Fruit fly (Drosophila melanogaster) whole organism, embryonic: ENCODE results near the gene Eig71Ei.

Experiments used
- CG10565 ChIP-seq: fragments of 200-800 bp; sonication (Bioruptor generic); optimal IDR thresholded peaks from 3 replicates; lab custom pipeline; 2016; ENCODE audit warnings: missing biosample characterization, mild to moderate bottlenecking, missing genetic modification characterization
- CG11456 ChIP-seq: fragments of 200-800 bp; sonication (Bioruptor generic); IDR thresholded peaks from 3 replicates; pipeline ENCODE4 v1.3.6; 2022; ENCODE audit warnings: missing biosample characterization, missing genetic modification characterization
- CG11504 ChIP-seq: fragments of 200-800 bp; sonication (Bioruptor generic); optimal IDR thresholded peaks from 3 replicates; lab custom pipeline; 2019; ENCODE audit warnings: missing biosample characterization, mild to moderate bottlenecking, missing genetic modification characterization, moderate library complexity
- CG11695 ChIP-seq: fragments of 200-800 bp; sonication (Bioruptor generic); IDR thresholded peaks from 3 replicates; pipeline ENCODE4 v1.3.6; 2022; ENCODE audit warnings: missing biosample characterization, missing genetic modification characterization
- CG12104 ChIP-seq: fragments of 200-800 bp; sonication (Bioruptor generic); optimal IDR thresholded peaks from 3 replicates; lab custom pipeline; 2016; ENCODE audit warnings: missing biosample characterization, missing genetic modification characterization
- CG12236 ChIP-seq: fragments of 200-800 bp; sonication (Bioruptor generic); optimal IDR thresholded peaks from 2 replicates; lab custom pipeline; 2016; ENCODE audit warnings: missing biosample characterization, missing genetic modification characterization
- CG12744 ChIP-seq: fragments of 200-800 bp; sonication (Bioruptor generic); optimal IDR thresholded peaks from 2 replicates; lab custom pipeline; 2016; ENCODE audit warnings: missing biosample characterization, missing genetic modification characterization
- CG14050 ChIP-seq: fragments of 200-800 bp; sonication (Bioruptor generic); IDR thresholded peaks from 3 replicates; pipeline ENCODE4 v1.3.6; 2022; ENCODE audit warnings: missing biosample characterization, missing genetic modification characterization
- CG17568 ChIP-seq: fragments of 200-800 bp; sonication (Bioruptor generic); optimal IDR thresholded peaks from 2 replicates; lab custom pipeline; 2018; ENCODE audit warnings: missing biosample characterization, mild to moderate bottlenecking, missing genetic modification characterization, moderate library complexity
- CG2120 ChIP-seq: fragments of 200-800 bp; sonication (Bioruptor generic); optimal IDR thresholded peaks from 3 replicates; lab custom pipeline; 2016; ENCODE audit warnings: missing biosample characterization, missing genetic modification characterization
- CG31224 ChIP-seq: fragments of 200-800 bp; sonication (Bioruptor generic); IDR thresholded peaks from 2 replicates; pipeline ENCODE4 v1.3.6; 2022; ENCODE audit warnings: missing biosample characterization, missing genetic modification characterization
- CG31388 ChIP-seq: fragments of 200-800 bp; sonication (Bioruptor generic); optimal IDR thresholded peaks from 2 replicates; lab custom pipeline; 2016; ENCODE audit warnings: missing biosample characterization, missing genetic modification characterization
- CG4404 ChIP-seq: fragments of 200-800 bp; sonication (Bioruptor generic); IDR thresholded peaks from 2 replicates; pipeline ENCODE4 v1.3.6; 2022; ENCODE audit warnings: missing biosample characterization, missing genetic modification characterization
- CG6654 ChIP-seq: fragments of 200-800 bp; sonication (Bioruptor generic); optimal IDR thresholded peaks from 2 replicates; lab custom pipeline; 2017; ENCODE audit warnings: missing biosample characterization, mild to moderate bottlenecking, missing genetic modification characterization
- CG6854 ChIP-seq: fragments of 200-800 bp; sonication (Bioruptor generic); optimal IDR thresholded peaks from 3 replicates; lab custom pipeline; 2017; ENCODE audit warnings: missing biosample characterization, mild to moderate bottlenecking, missing genetic modification characterization
- CG7839 ChIP-seq: fragments of 200-800 bp; sonication (Bioruptor generic); optimal IDR thresholded peaks from 3 replicates; lab custom pipeline; 2018; ENCODE audit warnings: missing biosample characterization, mild to moderate bottlenecking, missing genetic modification characterization, moderate library complexity
- CG8089 ChIP-seq: fragments of 200-800 bp; sonication (Bioruptor generic); optimal IDR thresholded peaks from 3 replicates; lab custom pipeline; 2016; ENCODE audit warnings: missing biosample characterization, missing genetic modification characterization
- CG8478 ChIP-seq: fragments of >200 bp; optimal IDR thresholded peaks from 2 replicates; lab custom pipeline; 2018
- CG9797 ChIP-seq: fragments of 200-800 bp; sonication (Bioruptor generic); optimal IDR thresholded peaks from 3 replicates; lab custom pipeline; 2018; ENCODE audit warnings: missing biosample characterization, mild to moderate bottlenecking, missing genetic modification characterization
- CG9817 ChIP-seq: fragments of 200-800 bp; sonication (Bioruptor generic); optimal IDR thresholded peaks from 2 replicates; lab custom pipeline; 2018; ENCODE audit warnings: missing biosample characterization, mild to moderate bottlenecking, missing genetic modification characterization, moderate library complexity
- Dll ChIP-seq: fragments of 200-800 bp; sonication (Bioruptor generic); IDR thresholded peaks from 4 replicates; pipeline ENCODE4 v1.3.6; 2022; ENCODE audit warnings: missing biosample characterization, missing genetic modification characterization; ENCODE audit not compliant: partially characterized antibody
- Drgx ChIP-seq: fragments of 200-800 bp; sonication (Bioruptor generic); IDR thresholded peaks from 2 replicates; pipeline ENCODE4 v1.3.6; 2022; ENCODE audit warnings: missing biosample characterization, missing genetic modification characterization
- E2f2 ChIP-seq: fragments of 200-800 bp; sonication (Bioruptor generic); IDR thresholded peaks from 2 replicates; pipeline ENCODE4 v1.3.6; 2022; ENCODE audit warnings: missing biosample characterization, missing genetic modification characterization
- GATAe ChIP-seq: fragments of 200-800 bp; sonication (Bioruptor generic); conservative IDR thresholded peaks from 2 replicates; pipeline ENCODE4 v1.3.6; 2022; ENCODE audit warnings: missing biosample characterization, missing genetic modification characterization
- Lpt ChIP-seq: fragments of >200 bp; optimal IDR thresholded peaks from 2 replicates; lab custom pipeline; 2018; ENCODE audit warnings: missing biosample characterization, missing genetic modification characterization
- MTF-1 ChIP-seq: fragments of 200-800 bp; sonication (Bioruptor generic); optimal IDR thresholded peaks from 2 replicates; lab custom pipeline; 2018; ENCODE audit warnings: missing biosample characterization, mild to moderate bottlenecking, missing genetic modification characterization, borderline replicate concordance
- Mrtf ChIP-seq: fragments of 200-800 bp; sonication (Bioruptor generic); IDR thresholded peaks from 3 replicates; pipeline ENCODE4 v1.3.6; 2022; ENCODE audit warnings: missing biosample characterization, missing genetic modification characterization
- Oli ChIP-seq: fragments of 200-800 bp; sonication (Bioruptor generic); optimal IDR thresholded peaks from 2 replicates; lab custom pipeline; 2018; ENCODE audit warnings: missing biosample characterization, mild to moderate bottlenecking, missing genetic modification characterization, moderate library complexity
- Opbp ChIP-seq: fragments of 200-800 bp; sonication (Bioruptor generic); IDR thresholded peaks from 3 replicates; pipeline ENCODE4 v1.3.6; 2022; ENCODE audit warnings: missing biosample characterization, missing genetic modification characterization; ENCODE audit not compliant: partially characterized antibody
- Rfx ChIP-seq: fragments of 200-800 bp; sonication (Bioruptor generic); IDR thresholded peaks from 2 replicates; pipeline ENCODE4 v1.3.6; 2022; ENCODE audit warnings: missing biosample characterization, missing genetic modification characterization
- Stat92E ChIP-seq, 3 experiments: fragments of >200 bp in 2 of 3; fragments of 200-800 bp in 1 of 3; sonication (Bioruptor generic) in 1 of 3; optimal IDR thresholded peaks; 2 replicates each; lab custom pipeline; 2017 to 2019; ENCODE audit warnings: missing biosample characterization in 3 of 3, missing genetic modification characterization in 3 of 3, mild to moderate bottlenecking in 1 of 3, moderate library complexity in 1 of 3
- Tbp ChIP-seq: fragments of >200 bp; optimal IDR thresholded peaks from 2 replicates; lab custom pipeline; 2018; ENCODE audit warnings: missing biosample characterization, missing genetic modification characterization
- Vsx1 ChIP-seq: fragments of 200-800 bp; sonication (Bioruptor generic); optimal IDR thresholded peaks from 2 replicates; lab custom pipeline; 2017; ENCODE audit warnings: missing biosample characterization, mild to moderate bottlenecking, missing genetic modification characterization, missing genetic modification reagents
- disco-r ChIP-seq: fragments of 200-800 bp; sonication (Bioruptor generic); optimal IDR thresholded peaks from 2 replicates; lab custom pipeline; 2016; ENCODE audit warnings: missing biosample characterization, missing genetic modification characterization
- dpn ChIP-seq, 2 experiments: fragments of 200-800 bp; sonication (Bioruptor generic); optimal IDR thresholded peaks; 3 replicates each; lab custom pipeline; 2016; ENCODE audit warnings: missing biosample characterization in 2 of 2, missing genetic modification characterization in 2 of 2
- ewg ChIP-seq: fragments of 200-800 bp; sonication (Bioruptor generic); optimal IDR thresholded peaks from 3 replicates; lab custom pipeline; 2017; ENCODE audit warnings: mild to moderate bottlenecking, missing biosample characterization, missing genetic modification reagents, missing genetic modification characterization
- exex ChIP-seq: fragments of 200-800 bp; sonication (Bioruptor generic); optimal IDR thresholded peaks from 4 replicates; lab custom pipeline; 2018; ENCODE audit warnings: missing biosample characterization, mild to moderate bottlenecking, missing genetic modification characterization, moderate library complexity
- fd96Cb ChIP-seq: fragments of 200-800 bp; sonication (Bioruptor generic); optimal IDR thresholded peaks from 2 replicates; lab custom pipeline; 2018; ENCODE audit warnings: missing biosample characterization, mild to moderate bottlenecking, missing genetic modification characterization, moderate library complexity
- gce ChIP-seq: fragments of 200-800 bp; sonication (Bioruptor generic); IDR thresholded peaks from 3 replicates; pipeline ENCODE4 v1.3.6; 2022; ENCODE audit warnings: missing biosample characterization, missing genetic modification characterization
- gem ChIP-seq: fragments of 200-800 bp; sonication (Bioruptor generic); optimal IDR thresholded peaks from 2 replicates; lab custom pipeline; 2019; ENCODE audit warnings: missing biosample characterization, mild to moderate bottlenecking, missing genetic modification characterization, moderate library complexity
- grau ChIP-seq: fragments of 200-800 bp; optimal IDR thresholded peaks from 3 replicates; lab custom pipeline; 2019; ENCODE audit warnings: missing biosample characterization, mild to moderate bottlenecking, missing genetic modification characterization, moderate library complexity
- ind ChIP-seq: fragments of 200-800 bp; sonication (Bioruptor generic); optimal IDR thresholded peaks from 3 replicates; lab custom pipeline; 2016; ENCODE audit warnings: missing biosample characterization, missing genetic modification characterization
- lbe ChIP-seq: fragments of 200-800 bp; sonication (Bioruptor generic); optimal IDR thresholded peaks from 2 replicates; lab custom pipeline; 2016; ENCODE audit warnings: missing biosample characterization, mild to moderate bottlenecking, missing genetic modification characterization
- mirr ChIP-seq: fragments of 200-800 bp; sonication (Bioruptor generic); optimal IDR thresholded peaks from 3 replicates; lab custom pipeline; 2018; ENCODE audit warnings: missing biosample characterization, mild to moderate bottlenecking, missing genetic modification characterization
- row ChIP-seq: fragments of 200-800 bp; sonication (Bioruptor generic); IDR thresholded peaks from 3 replicates; pipeline ENCODE4 v1.3.6; 2022; ENCODE audit warnings: missing biosample characterization, missing genetic modification characterization
- sens ChIP-seq: fragments of 200-800 bp; sonication (Bioruptor generic); peaks from one replicate; lab custom pipeline; 2016; ENCODE audit warnings: missing biosample characterization, missing genetic modification characterization
- sug ChIP-seq: fragments of 200-800 bp; optimal IDR thresholded peaks from 2 replicates; lab custom pipeline; 2019; ENCODE audit warnings: missing biosample characterization, mild to moderate bottlenecking, missing genetic modification characterization, moderate library complexity
- vfl ChIP-seq: fragments of 200-800 bp; sonication (Bioruptor generic); optimal IDR thresholded peaks from 2 replicates; lab custom pipeline; 2016; ENCODE audit warnings: missing biosample characterization, missing genetic modification characterization

The Eig71Ei gene

dm6 chr3L:15691968-15692367, 32.5 kb downstream of the Eig71Ei start, which contains the start of gene CG34451:
CG34451 (minus strand) TSS chr3L:15692068.
- TF ChIP-seq gce (GFP tag; lab: Robert Waterston, UW): no peak
- no peak for TF ChIP-seq dpn (GFP tag; optimal IDR thresholded peaks at IDR 0.05; lab: Kevin White, UChicago)
- peak; percentile 11 for TF ChIP-seq sens (GFP tag; lab: Kevin White, UChicago)
- 0 out of 3 replicates have a peak, but pooled peaks have one; percentile 6 for TF ChIP-seq row
- no peak for TF ChIP-seq Tbp
- TF ChIP-seq CG11504 (tag; lab: Kevin White, UChicago): no peak
- no peak for TF ChIP-seq Drgx (GFP tag; lab: Robert Waterston, UW)
- TF ChIP-seq fd96Cb: no peak

- TF ChIP-seq Vsx1 (GFP tag; lab: Kevin White, UChicago) (peak; percentile 34), CG14050 (GFP tag; lab: Robert Waterston, UW) (no peak), CG11695 (GFP tag; lab: Robert Waterston, UW) (no peak), GATAe (0 out of 2 replicates have a peak, but pooled peaks have one; percentile 33), mirr (peak; percentile 89), vfl (GFP tag; lab: Kevin White, UChicago) (no peak), Opbp (GFP tag; lab: Robert Waterston, UW) (no peak), sug (peak; percentile 35), Rfx (GFP tag; lab: Robert Waterston, UW) (peak; percentile 54; the same call in 1 of the 2 replicates), exex (peak; percentile 97), CG6854 (GFP tag; lab: Kevin White, UChicago) (no peak)
- TF ChIP-seq, all 482 proteins: peak for 6
These were observed 32.9 kb downstream of the Eig71Ei start for dm6 chr3L:15692388-15692787.

dm6 chr3L:15692794-15693532, 33.5 kb downstream of the Eig71Ei start:
- TF ChIP-seq Lpt (GFP tag; lab: Kevin White, UChicago) (no peak), Stat92E (GFP tag; optimal IDR thresholded peaks at IDR 0.05; lab: Kevin White, UChicago) (peak in 1 of 3 experiments; percentile 72), lbe (GFP tag; lab: Kevin White, UChicago) (no peak), CG7839 (tag; lab: Kevin White, UChicago) (peak; percentile 38), CG31388 (GFP tag; lab: Kevin White, UChicago) (no peak), disco-r (GFP tag; lab: Kevin White, UChicago) (no peak), gem (tag; lab: Kevin White, UChicago) (peak; percentile 64), CG11456 (GFP tag; lab: Robert Waterston, UW) (no peak), CG6654 (no peak), MTF-1 (GFP tag; lab: Kevin White, UChicago) (no peak), CG4404 (GFP tag; lab: Robert Waterston, UW) (no peak), CG2120 (no peak), Oli (tag; lab: Kevin White, UChicago) (peak; percentile 58), Dll (GFP tag; lab: Robert Waterston, UW) (no peak), grau (peak; percentile 36), Mrtf (no peak), E2f2 (GFP tag; lab: Robert Waterston, UW) (no peak), CG12104 (GFP tag; lab: Kevin White, UChicago) (peak; percentile 35), CG31224 (GFP tag; lab: Robert Waterston, UW) (no peak), CG12744 (no peak), CG9797 (no peak), CG8089 (GFP tag; lab: Kevin White, UChicago) (no peak), CG17568 (GFP tag; lab: Kevin White, UChicago) (no peak), CG12236 (GFP tag; lab: Kevin White, UChicago) (no peak), ewg (GFP tag; lab: Kevin White, UChicago) (peak; percentile 19), ind (GFP tag; lab: Kevin White, UChicago) (peak; percentile 15), Rfx (GFP tag; lab: Robert Waterston, UW) (no peak), CG9817 (tag; lab: Kevin White, UChicago) (no peak), CG8478 (no peak), CG10565 (GFP tag; lab: Kevin White, UChicago) (no peak)
